Fruit fly (Drosophila melanogaster) whole organism, pupa: ENCODE results near the gene Lcp65Aa.
A peak's percentile ranks its signal among the peaks of the same experiment; 100 is the strongest.

Experiments
- CG10348 ChIP-seq: fragments of 200-800 bp; sonication (Bioruptor generic); IDR thresholded peaks from 2 replicates; pipeline ENCODE4 v1.3.6; 2022; ENCODE audit warnings: missing biosample characterization, missing genetic modification characterization
- CG12605 ChIP-seq: fragments of 200-800 bp; sonication (Bioruptor generic); IDR thresholded peaks from 2 replicates; pipeline ENCODE4 v1.3.6; 2022; ENCODE audit warnings: missing biosample characterization, missing genetic modification characterization
- CG13204 ChIP-seq: fragments of 200-800 bp; sonication (Bioruptor generic); optimal IDR thresholded peaks from 2 replicates; lab custom pipeline; 2018; ENCODE audit warnings: missing biosample characterization, mild to moderate bottlenecking, missing genetic modification characterization, moderate library complexity
- CG14655 ChIP-seq: fragments of 200-800 bp; sonication (Bioruptor generic); optimal IDR thresholded peaks from 3 replicates; lab custom pipeline; 2017; ENCODE audit warnings: mild to moderate bottlenecking, missing biosample characterization, missing genetic modification reagents, missing genetic modification characterization
- CG15710 ChIP-seq: fragments of 200-800 bp; sonication (Bioruptor generic); optimal IDR thresholded peaks from 2 replicates; lab custom pipeline; 2018; ENCODE audit warnings: missing biosample characterization, mild to moderate bottlenecking, missing genetic modification characterization, moderate library complexity
- CG17806 ChIP-seq: fragments of 200-800 bp; sonication (Bioruptor generic); optimal IDR thresholded peaks from 2 replicates; lab custom pipeline; 2018; ENCODE audit warnings: missing biosample characterization, mild to moderate bottlenecking, missing genetic modification characterization, moderate library complexity
- CG32121 ChIP-seq: fragments of 200-800 bp; sonication (Bioruptor generic); IDR thresholded peaks from 2 replicates; pipeline ENCODE4 v1.3.6; 2022; ENCODE audit warnings: missing biosample characterization, missing genetic modification characterization
- CG34367 ChIP-seq: fragments of 200-800 bp; sonication (Bioruptor generic); optimal IDR thresholded peaks from 2 replicates; lab custom pipeline; 2018; ENCODE audit warnings: missing biosample characterization, mild to moderate bottlenecking, missing genetic modification characterization
- CG4496 ChIP-seq: fragments of 200-800 bp; sonication (Bioruptor generic); IDR thresholded peaks from 3 replicates; pipeline ENCODE4 v1.3.6; 2022; ENCODE audit warnings: missing biosample characterization, missing genetic modification characterization
- CG8159 ChIP-seq: fragments of 200-800 bp; sonication (Bioruptor generic); optimal IDR thresholded peaks from 3 replicates; lab custom pipeline; 2018; ENCODE audit warnings: missing biosample characterization, mild to moderate bottlenecking, missing genetic modification characterization, moderate library complexity
- CG8301 ChIP-seq: fragments of 200-800 bp; sonication (Bioruptor generic); optimal IDR thresholded peaks from 2 replicates; lab custom pipeline; 2018; ENCODE audit warnings: missing biosample characterization, mild to moderate bottlenecking, missing genetic modification characterization
- CG9948 ChIP-seq: fragments of 200-800 bp; sonication (Bioruptor generic); optimal IDR thresholded peaks from 2 replicates; lab custom pipeline; 2018; ENCODE audit warnings: missing biosample characterization, mild to moderate bottlenecking, missing genetic modification characterization, moderate library complexity
- D1 ChIP-seq: fragments of 200-800 bp; sonication (Bioruptor generic); optimal IDR thresholded peaks from 2 replicates; lab custom pipeline; 2018; ENCODE audit warnings: missing biosample characterization, mild to moderate bottlenecking, missing genetic modification characterization, moderate library complexity
- EcR ChIP-seq: fragments of 200-800 bp; sonication (Bioruptor generic); optimal IDR thresholded peaks from 3 replicates; lab custom pipeline; 2019; ENCODE audit warnings: missing biosample characterization, missing genetic modification characterization, mild to moderate bottlenecking, moderate library complexity, missing genetic modification reagents
- Ets98B ChIP-seq: fragments of 200-800 bp; sonication (Bioruptor generic); IDR thresholded peaks from 2 replicates; pipeline ENCODE4 v1.3.6; 2022; ENCODE audit warnings: missing biosample characterization, missing genetic modification characterization
- Pif1A ChIP-seq: fragments of 200-800 bp; sonication (Bioruptor generic); optimal IDR thresholded peaks from 3 replicates; lab custom pipeline; 2016; ENCODE audit warnings: missing biosample characterization, missing genetic modification characterization
- Pif1B ChIP-seq: fragments of 200-800 bp; sonication (Bioruptor generic); optimal IDR thresholded peaks from 3 replicates; lab custom pipeline; 2016; ENCODE audit warnings: missing biosample characterization, missing genetic modification characterization
- Snoo ChIP-seq: fragments of 200-800 bp; sonication (Bioruptor generic); optimal IDR thresholded peaks from 3 replicates; lab custom pipeline; 2017; ENCODE audit warnings: missing biosample characterization, mild to moderate bottlenecking, missing genetic modification characterization, inconsistent platforms
- fd96Ca ChIP-seq: fragments of 200-800 bp; sonication (Bioruptor generic); IDR thresholded peaks from 3 replicates; pipeline ENCODE4 v1.3.6; 2022; ENCODE audit warnings: missing biosample characterization, missing genetic modification characterization
- gl ChIP-seq: fragments of 200-800 bp; sonication (Bioruptor generic); optimal IDR thresholded peaks from 2 replicates; lab custom pipeline; 2018; ENCODE audit warnings: missing biosample characterization, mild to moderate bottlenecking, missing genetic modification characterization
- rn ChIP-seq: fragments of 200-800 bp; sonication (Bioruptor generic); IDR thresholded peaks from 2 replicates; pipeline ENCODE4 v1.3.6; 2022; ENCODE audit warnings: missing biosample characterization, missing genetic modification characterization

Lcp65Aa gene

dm6 chr3L:6130944-6131343, 20.2 kb upstream of the Lcp65Aa start, which contains the start of gene Lcp65Ag3:
Gene Lcp65Ag3, minus strand, starts transcription at chr3L:6130989.
- TF ChIP-seq rn (GFP tag; lab: Robert Waterston, UW) = no peak
- TF ChIP-seq D1 (tag; lab: Kevin White, UChicago) = no peak
- no peak for TF ChIP-seq CG4496 (GFP tag; lab: Robert Waterston, UW)
- no peak for TF ChIP-seq CG12605 (GFP tag; lab: Robert Waterston, UW)
- no peak for TF ChIP-seq Pif1B
- no peak for TF ChIP-seq CG34367
- no peak for TF ChIP-seq CG32121 (GFP tag; lab: Robert Waterston, UW)
- TF ChIP-seq CG8301 (tag; lab: Kevin White, UChicago) = no peak
- TF ChIP-seq CG17806 = no peak
- no peak for TF ChIP-seq EcR (GFP tag; lab: Kevin White, UChicago)
- TF ChIP-seq gl (tag; lab: Kevin White, UChicago) = no peak
- TF ChIP-seq CG10348 = no peak
- TF ChIP-seq CG13204 (GFP tag; lab: Kevin White, UChicago) = no peak
- no peak for TF ChIP-seq CG15710
- no peak for TF ChIP-seq CG8159 (tag; lab: Kevin White, UChicago)
- TF ChIP-seq Snoo (tag; lab: Kevin White, UChicago) = no peak
- no peak for TF ChIP-seq Ets98B
- TF ChIP-seq CG9948 (tag; lab: Kevin White, UChicago) = no peak
- TF ChIP-seq, all 21 proteins: peak for 0

dm6 chr3L:6132009-6132408, 19.1 kb upstream of the Lcp65Aa start, which contains the start of gene Cpr65Au:
Gene Cpr65Au, minus strand, starts transcription at chr3L:6132109.
- TF ChIP-seq Pif1A (no peak), rn (GFP tag; lab: Robert Waterston, UW) (0 out of 2 replicates have a peak, but pooled peaks have one; percentile 9), CG34367 (no peak), CG12605 (GFP tag; lab: Robert Waterston, UW) (no peak), CG10348 (no peak)

- TF ChIP-seq Ets98B = no peak
- no peak for TF ChIP-seq CG8301 (tag; lab: Kevin White, UChicago)
- no peak for TF ChIP-seq CG15710
- no peak for TF ChIP-seq CG34367
- no peak for TF ChIP-seq Pif1B
- TF ChIP-seq gl (tag; lab: Kevin White, UChicago) = no peak
- no peak for TF ChIP-seq CG17806
- no peak for TF ChIP-seq Pif1A
- TF ChIP-seq CG12605 (GFP tag; lab: Robert Waterston, UW) = no peak
- TF ChIP-seq rn (GFP tag; lab: Robert Waterston, UW) = no peak
- no peak for TF ChIP-seq CG14655
- TF ChIP-seq EcR (GFP tag; lab: Kevin White, UChicago) = no peak
- no peak for TF ChIP-seq D1 (tag; lab: Kevin White, UChicago)
- TF ChIP-seq CG9948 (tag; lab: Kevin White, UChicago) = no peak
- TF ChIP-seq CG13204 (GFP tag; lab: Kevin White, UChicago) = no peak
- no peak for TF ChIP-seq CG8159 (tag; lab: Kevin White, UChicago)
- TF ChIP-seq CG10348 = no peak
- no peak for TF ChIP-seq CG32121 (GFP tag; lab: Robert Waterston, UW)
- TF ChIP-seq Snoo (tag; lab: Kevin White, UChicago) = no peak
- no peak for TF ChIP-seq fd96Ca (GFP tag; lab: Robert Waterston, UW)
Observed at dm6 chr3L:6133546-6133945, 17.6 kb upstream of the Lcp65Aa start, which contains the start of gene Lcp65Ag2. Gene Lcp65Ag2, minus strand, starts transcription at chr3L:6133593.

- TF ChIP-seq CG34367 = no peak
- TF ChIP-seq CG4496 (GFP tag; lab: Robert Waterston, UW) = no peak
- no peak for TF ChIP-seq rn (GFP tag; lab: Robert Waterston, UW)
- TF ChIP-seq D1 (tag; lab: Kevin White, UChicago) = no peak
- no peak for TF ChIP-seq CG15710
- TF ChIP-seq CG9948 (tag; lab: Kevin White, UChicago) = no peak
- no peak for TF ChIP-seq CG8159 (tag; lab: Kevin White, UChicago)
- TF ChIP-seq gl (tag; lab: Kevin White, UChicago) = no peak
- no peak for TF ChIP-seq CG32121 (GFP tag; lab: Robert Waterston, UW)
- no peak for TF ChIP-seq CG14655
- TF ChIP-seq CG8301 (tag; lab: Kevin White, UChicago) = no peak
- no peak for TF ChIP-seq CG17806
- TF ChIP-seq, all 21 proteins: peak for 0
Observed at dm6 chr3L:6135174-6135573, 15.9 kb upstream of the Lcp65Aa start, which contains the start of gene Lcp65Ag1. Gene Lcp65Ag1, minus strand, starts transcription at chr3L:6135274.

- no peak for TF ChIP-seq Snoo (tag; lab: Kevin White, UChicago)
- TF ChIP-seq CG4496 (GFP tag; lab: Robert Waterston, UW) = no peak
- TF ChIP-seq CG12605 (GFP tag; lab: Robert Waterston, UW) = no peak
- no peak for TF ChIP-seq fd96Ca (GFP tag; lab: Robert Waterston, UW)
- no peak for TF ChIP-seq CG34367
- TF ChIP-seq rn (GFP tag; lab: Robert Waterston, UW) = no peak
Observed at dm6 chr3L:6136691-6137090, 14.4 kb upstream of the Lcp65Aa start, which contains the start of gene Lcp65Af. Gene Lcp65Af, minus strand, starts transcription at chr3L:6136791.

- TF ChIP-seq CG8301 (tag; lab: Kevin White, UChicago) = no peak
- no peak for TF ChIP-seq rn (GFP tag; lab: Robert Waterston, UW)
- no peak for TF ChIP-seq CG34367
- no peak for TF ChIP-seq CG15710
- no peak for TF ChIP-seq CG17806
- TF ChIP-seq CG13204 (GFP tag; lab: Kevin White, UChicago) = no peak
- TF ChIP-seq fd96Ca (GFP tag; lab: Robert Waterston, UW) = no peak
- TF ChIP-seq CG9948 (tag; lab: Kevin White, UChicago) = no peak
- TF ChIP-seq CG12605 (GFP tag; lab: Robert Waterston, UW) = no peak
- TF ChIP-seq Pif1B = no peak
Observed at dm6 chr3L:6138018-6138417, 13.1 kb upstream of the Lcp65Aa start, which contains the start of gene Lcp65Ae. Gene Lcp65Ae, minus strand, starts transcription at chr3L:6138118.
